Worm (Caenorhabditis elegans) whole organism, L1 larva: ENCODE results near the gene F39G3.2.

ENCODE experiments used
- C04F5.9 ChIP-seq: sonication (generic microtip); optimal IDR thresholded peaks from 2 replicates; lab custom pipeline; 2016; ENCODE audit warnings: missing genetic modification characterization, missing compliant biosample characterization
- C16A3.4 ChIP-seq: fragments of 150-350 bp; optimal IDR thresholded peaks from 2 replicates; lab custom pipeline; 2014; ENCODE audit warnings: missing biosample characterization, missing genetic modification characterization
- Y116A8C.19 ChIP-seq: sonication (generic microtip); optimal IDR thresholded peaks from 2 replicates; lab custom pipeline; 2016; ENCODE audit warnings: missing compliant biosample characterization, missing genetic modification characterization, borderline replicate concordance
- alr-1 ChIP-seq: fragments of 200-800 bp; sonication (Bioruptor generic); optimal IDR thresholded peaks from 2 replicates; lab custom pipeline; 2018; ENCODE audit warnings: borderline replicate concordance, mild to moderate bottlenecking, missing genetic modification characterization, missing compliant biosample characterization
- aly-2 ChIP-seq: fragments of 150-350 bp; optimal IDR thresholded peaks from 2 replicates; lab custom pipeline; 2014; ENCODE audit warnings: missing biosample characterization, missing genetic modification characterization
- ceh-90 ChIP-seq: sonication (generic microtip); optimal IDR thresholded peaks from 2 replicates; lab custom pipeline; 2016; ENCODE audit warnings: missing genetic modification characterization, missing compliant biosample characterization
- ces-1 ChIP-seq: fragments of 150-350 bp; optimal IDR thresholded peaks from 2 replicates; lab custom pipeline; 2014; ENCODE audit warnings: missing biosample characterization, missing genetic modification reagents, missing genetic modification characterization
- dpl-1 ChIP-seq, 3 experiments: fragments of 150-350 bp in 2 of 3; sonication (generic microtip) in 1 of 3; optimal IDR thresholded peaks; 2 replicates each; lab custom pipeline; 2014 to 2017; ENCODE audit warnings: missing biosample characterization in 3 of 3, missing genetic modification characterization in 3 of 3, missing genetic modification reagents in 3 of 3
- dsc-1 ChIP-seq: sonication (generic microtip); optimal IDR thresholded peaks from 2 replicates; lab custom pipeline; 2016; ENCODE audit warnings: mild to moderate bottlenecking, missing genetic modification characterization, missing compliant biosample characterization
- efl-1 ChIP-seq, 4 experiments: fragments of 150-350 bp; optimal IDR thresholded peaks in 3 of 4; peaks in 1 of 4; 1 replicate in 1 of 4; 2 replicates in 3 of 4; lab custom pipeline; 2014; ENCODE audit warnings: missing biosample characterization in 2 of 4, missing genetic modification characterization in 2 of 4, missing genetic modification reagents in 2 of 4
- efl-3 ChIP-seq: fragments of 200-800 bp; sonication (Bioruptor generic); optimal IDR thresholded peaks from 2 replicates; lab custom pipeline; 2018; ENCODE audit warnings: mild to moderate bottlenecking, missing genetic modification characterization, missing compliant biosample characterization
- elt-2 ChIP-seq: sonication (generic microtip); optimal IDR thresholded peaks from 2 replicates; lab custom pipeline; 2016; ENCODE audit warnings: missing genetic modification characterization, mild to moderate bottlenecking, inconsistent platforms, missing compliant biosample characterization, missing genetic modification reagents
- ets-5 ChIP-seq: fragments of 200-800 bp; sonication (Bioruptor generic); IDR thresholded peaks from 2 replicates; pipeline ENCODE4 v1.3.6; 2022; ENCODE audit warnings: missing genetic modification characterization, missing compliant biosample characterization
- fos-1 ChIP-seq: fragments of 150-350 bp; optimal IDR thresholded peaks from 2 replicates; lab custom pipeline; 2014; ENCODE audit warnings: missing biosample characterization, missing genetic modification characterization
- hlh-17 ChIP-seq: fragments of 200-800 bp; sonication (Bioruptor generic); optimal IDR thresholded peaks from 2 replicates; lab custom pipeline; 2018; ENCODE audit warnings: missing genetic modification characterization, mild to moderate bottlenecking, missing compliant biosample characterization, moderate library complexity, borderline replicate concordance
- hlh-4 ChIP-seq: sonication (generic microtip); optimal IDR thresholded peaks from 2 replicates; lab custom pipeline; 2016; ENCODE audit warnings: mild to moderate bottlenecking, missing genetic modification characterization, missing compliant biosample characterization
- lin-13 ChIP-seq: fragments of 150-350 bp; optimal IDR thresholded peaks from 2 replicates; lab custom pipeline; 2014; ENCODE audit warnings: missing biosample characterization, missing genetic modification reagents, missing genetic modification characterization
- lin-14 ChIP-seq: fragments of 200-800 bp; sonication (Bioruptor generic); optimal IDR thresholded peaks from 2 replicates; lab custom pipeline; 2018; ENCODE audit warnings: mild to moderate bottlenecking, missing genetic modification characterization, moderate library complexity, missing compliant biosample characterization
- lin-15B ChIP-seq: fragments of 150-350 bp; sonication (generic microtip); optimal IDR thresholded peaks from 3 replicates; lab custom pipeline; 2014; ENCODE audit warnings: missing biosample characterization, missing genetic modification characterization
- lin-35 ChIP-seq, 2 experiments: fragments of 150-350 bp; optimal IDR thresholded peaks; 2 replicates each; lab custom pipeline; 2014; ENCODE audit warnings: missing biosample characterization in 2 of 2, missing genetic modification characterization in 2 of 2, missing genetic modification reagents in 2 of 2
- lir-3 ChIP-seq: sonication (generic microtip); optimal IDR thresholded peaks from 2 replicates; lab custom pipeline; 2016; ENCODE audit warnings: mild to moderate bottlenecking, missing genetic modification characterization, moderate library complexity, missing compliant biosample characterization; ENCODE audit not compliant: poor library complexity
- lsy-2 ChIP-seq, 2 experiments: fragments of 150-350 bp; optimal IDR thresholded peaks; 2 replicates each; lab custom pipeline; 2014; ENCODE audit warnings: missing biosample characterization in 2 of 2, missing genetic modification characterization in 2 of 2
- mdl-1 ChIP-seq, 2 experiments: fragments of 150-350 bp; optimal IDR thresholded peaks; 2 replicates each; lab custom pipeline; 2014 to 2017; ENCODE audit warnings: missing biosample characterization in 2 of 2, missing genetic modification characterization in 2 of 2, inconsistent platforms in 1 of 2
- nhr-11 ChIP-seq: fragments of 150-350 bp; optimal IDR thresholded peaks from 2 replicates; lab custom pipeline; 2014; ENCODE audit warnings: missing biosample characterization, missing genetic modification characterization
- nhr-19 ChIP-seq: fragments of 200-800 bp; sonication (Bioruptor generic); conservative IDR thresholded peaks from 2 replicates; pipeline ENCODE4 v1.3.6; 2022; ENCODE audit warnings: missing genetic modification characterization, missing compliant biosample characterization
- nhr-20 ChIP-seq: sonication (generic microtip); optimal IDR thresholded peaks from 2 replicates; lab custom pipeline; 2016; ENCODE audit warnings: mild to moderate bottlenecking, missing genetic modification characterization, missing compliant biosample characterization
- nhr-71 ChIP-seq: sonication (generic microtip); optimal IDR thresholded peaks from 2 replicates; lab custom pipeline; 2016; ENCODE audit warnings: mild to moderate bottlenecking, missing genetic modification characterization, moderate library complexity, missing compliant biosample characterization
- nhr-76 ChIP-seq: sonication (generic microtip); optimal IDR thresholded peaks from 2 replicates; lab custom pipeline; 2017; ENCODE audit warnings: missing biosample characterization, missing genetic modification characterization
- rnt-1 ChIP-seq: sonication (generic microtip); optimal IDR thresholded peaks from 2 replicates; lab custom pipeline; 2016; ENCODE audit warnings: mild to moderate bottlenecking, missing genetic modification characterization, moderate library complexity, missing compliant biosample characterization
- skn-1 ChIP-seq: fragments of 150-350 bp; optimal IDR thresholded peaks from 2 replicates; lab custom pipeline; 2014; ENCODE audit warnings: missing biosample characterization, missing genetic modification characterization
- snu-23 ChIP-seq: sonication (generic microtip); optimal IDR thresholded peaks from 2 replicates; lab custom pipeline; 2016; ENCODE audit warnings: missing genetic modification characterization, missing compliant biosample characterization
- sptf-1 ChIP-seq: fragments of 150-350 bp; optimal IDR thresholded peaks from 2 replicates; lab custom pipeline; 2014; ENCODE audit warnings: missing biosample characterization, missing genetic modification characterization
- sup-37 ChIP-seq: fragments of 200-800 bp; sonication (Bioruptor generic); optimal IDR thresholded peaks from 2 replicates; lab custom pipeline; 2018; ENCODE audit warnings: mild to moderate bottlenecking, missing genetic modification characterization, missing compliant biosample characterization
- swsn-7 ChIP-seq: sonication (generic microtip); optimal IDR thresholded peaks from 2 replicates; lab custom pipeline; 2016; ENCODE audit warnings: missing genetic modification characterization, missing compliant biosample characterization
- tbx-2 ChIP-seq: sonication (generic microtip); optimal IDR thresholded peaks from 2 replicates; lab custom pipeline; 2016; ENCODE audit warnings: missing genetic modification characterization, missing compliant biosample characterization
- unc-130 ChIP-seq: fragments of 150-350 bp; optimal IDR thresholded peaks from 2 replicates; lab custom pipeline; 2017; ENCODE audit warnings: missing biosample characterization, missing genetic modification characterization, inconsistent platforms
- unc-30 ChIP-seq: sonication (generic microtip); optimal IDR thresholded peaks from 2 replicates; lab custom pipeline; 2017; ENCODE audit warnings: missing biosample characterization, missing genetic modification characterization
- unc-62 ChIP-seq: fragments of 150-350 bp; optimal IDR thresholded peaks from 2 replicates; lab custom pipeline; 2014; ENCODE audit warnings: missing biosample characterization, missing genetic modification reagents, missing genetic modification characterization
- unc-98 ChIP-seq: fragments of 200-800 bp; sonication (Bioruptor generic); IDR thresholded peaks from 2 replicates; pipeline ENCODE4 v1.3.6; 2022; ENCODE audit warnings: missing genetic modification characterization, missing compliant biosample characterization
- vab-15 ChIP-seq: sonication (generic microtip); optimal IDR thresholded peaks from 2 replicates; lab custom pipeline; 2017; ENCODE audit warnings: missing genotype, mild to moderate bottlenecking, missing genetic modification characterization, missing compliant biosample characterization
- zip-4 ChIP-seq: fragments of 200-800 bp; sonication (Bioruptor generic); optimal IDR thresholded peaks from 2 replicates; lab custom pipeline; 2018; ENCODE audit warnings: mild to moderate bottlenecking, missing genetic modification characterization, moderate library complexity, missing compliant biosample characterization
- ztf-4 ChIP-seq: fragments of 150-350 bp; optimal IDR thresholded peaks from 2 replicates; lab custom pipeline; 2014; ENCODE audit warnings: missing biosample characterization, missing genetic modification characterization

F39G3.2 gene

ce11 chrV:4692382-4693281 lies 45.0 kb upstream of the F39G3.2 start, which contains the start of gene cpg-8:
TSS of gene cpg-8 (minus strand) at chrV:4692432.
- no peak for TF ChIP-seq rnt-1
- peak; percentile 52 to 58 for TF ChIP-seq efl-1 (optimal IDR thresholded peaks at IDR 0.05; lab: Kevin White, UChicago)
- TF ChIP-seq efl-1 (GFP tag; optimal IDR thresholded peaks at IDR 0.05 in 1 of 2; lab: Kevin White, UChicago), result peak; percentile 54 to 95
- TF ChIP-seq C16A3.4, result peak; percentile 4
- TF ChIP-seq lin-35 (GFP tag; optimal IDR thresholded peaks at IDR 0.05; lab: Kevin White, UChicago), result peak in 1 of 2 experiments; percentile 59
- TF ChIP-seq dpl-1 (GFP tag; optimal IDR thresholded peaks at IDR 0.05; lab: Kevin White, UChicago), result peak; percentile 22 to 61 (median 51)
- TF ChIP-seq lir-3 (tag; lab: Kevin White, UChicago), result peak; percentile 3
- TF ChIP-seq ztf-4 (tag; lab: Kevin White, UChicago), result no peak
- no peak for TF ChIP-seq vab-15 (tag; lab: Kevin White, UChicago)
- no peak for TF ChIP-seq mdl-1 (tag; optimal IDR thresholded peaks at IDR 0.05; lab: Kevin White, UChicago)
- TF ChIP-seq nhr-76 (tag; lab: Kevin White, UChicago), result no peak
- TF ChIP-seq elt-2 (tag; lab: Kevin White, UChicago), result no peak
- TF ChIP-seq dsc-1 (tag; lab: Kevin White, UChicago), result no peak
- TF ChIP-seq, all 84 proteins: peak for 5

ce11 chrV:4693282-4693588 lies 44.4 kb upstream of the F39G3.2 start:
- peak; percentile 69 for TF ChIP-seq rnt-1
- peak; percentile 39; the same call in 1 of the 2 replicates for TF ChIP-seq nhr-19
- TF ChIP-seq snu-23 (GFP tag; lab: Kevin White, UChicago), result peak; percentile 28
- peak in 1 of 2 experiments; percentile 27 for TF ChIP-seq mdl-1 (tag; optimal IDR thresholded peaks at IDR 0.05; lab: Kevin White, UChicago)
- TF ChIP-seq nhr-20 (tag; lab: Kevin White, UChicago), result peak; percentile 61
- peak; percentile 64 for TF ChIP-seq nhr-71 (tag; lab: Kevin White, UChicago)
- no peak for TF ChIP-seq unc-62 (GFP tag; lab: Kevin White, UChicago)
- peak; percentile 46 for TF ChIP-seq tbx-2
- TF ChIP-seq ces-1 (GFP tag; lab: Kevin White, UChicago), result no peak
- no peak for TF ChIP-seq alr-1 (tag; lab: Kevin White, UChicago)
- TF ChIP-seq lin-14, result peak; percentile 69
- TF ChIP-seq unc-130 (tag; lab: Kevin White, UChicago), result peak; percentile 32
- peak; percentile 28 to 56 for TF ChIP-seq lsy-2 (tag; optimal IDR thresholded peaks at IDR 0.05; lab: Kevin White, UChicago)

- TF ChIP-seq sptf-1 (tag; lab: Kevin White, UChicago) (no peak), efl-1 (optimal IDR thresholded peaks at IDR 0.05; lab: Kevin White, UChicago) (no peak), efl-1 (GFP tag; optimal IDR thresholded peaks at IDR 0.05 in 1 of 2; lab: Kevin White, UChicago) (peak in 1 of 2 experiments; percentile 84), mdl-1 (tag; optimal IDR thresholded peaks at IDR 0.05; lab: Kevin White, UChicago) (peak in 1 of 2 experiments; percentile 23), tbx-2 (peak; percentile 14), unc-62 (GFP tag; lab: Kevin White, UChicago) (no peak), skn-1 (tag; lab: Kevin White, UChicago) (no peak), lin-14 (peak; percentile 56), lin-13 (GFP tag; lab: Kevin White, UChicago) (no peak), hlh-4 (tag; lab: Kevin White, UChicago) (no peak), dpl-1 (GFP tag; optimal IDR thresholded peaks at IDR 0.05; lab: Kevin White, UChicago) (no peak), lin-15B (tag; lab: Kevin White, UChicago) (no peak), fos-1 (tag; lab: Kevin White, UChicago) (no peak), zip-4 (GFP tag; lab: Kevin White, UChicago) (no peak), sup-37 (GFP tag; lab: Kevin White, UChicago) (peak; percentile 43), hlh-17 (GFP tag; lab: Kevin White, UChicago) (no peak), Y116A8C.19 (tag; lab: Kevin White, UChicago) (no peak), aly-2 (tag; lab: Kevin White, UChicago) (no peak), nhr-71 (tag; lab: Kevin White, UChicago) (peak; percentile 65), lir-3 (tag; lab: Kevin White, UChicago) (peak; percentile 57), nhr-11 (tag; lab: Kevin White, UChicago) (peak; percentile 55), swsn-7 (tag; lab: Kevin White, UChicago) (no peak), unc-98 (GFP tag; lab: Robert Waterston, UW) (no peak), ces-1 (GFP tag; lab: Kevin White, UChicago) (no peak), efl-3 (no peak), ceh-90 (tag; lab: Kevin White, UChicago) (no peak), unc-30 (tag; lab: Kevin White, UChicago) (no peak), alr-1 (tag; lab: Kevin White, UChicago) (no peak), nhr-19 (peak; percentile 46), vab-15 (tag; lab: Kevin White, UChicago) (peak; percentile 68), ztf-4 (tag; lab: Kevin White, UChicago) (peak; percentile 24), ets-5 (GFP tag; lab: Robert Waterston, UW) (no peak), C04F5.9 (tag; lab: Kevin White, UChicago) (no peak)
These were observed 43.1 kb upstream of the F39G3.2 start for ce11 chrV:4694466-4695092.
